Worm (Caenorhabditis elegans): Measurements from ENCODE around the gene unc-4.
"Not testable (repeated sequence)": the region's sequence is repeated elsewhere in the genome, so short reads cannot be mapped to it uniquely, and the experiment has no call there.

unc-4 gene

DNA sequence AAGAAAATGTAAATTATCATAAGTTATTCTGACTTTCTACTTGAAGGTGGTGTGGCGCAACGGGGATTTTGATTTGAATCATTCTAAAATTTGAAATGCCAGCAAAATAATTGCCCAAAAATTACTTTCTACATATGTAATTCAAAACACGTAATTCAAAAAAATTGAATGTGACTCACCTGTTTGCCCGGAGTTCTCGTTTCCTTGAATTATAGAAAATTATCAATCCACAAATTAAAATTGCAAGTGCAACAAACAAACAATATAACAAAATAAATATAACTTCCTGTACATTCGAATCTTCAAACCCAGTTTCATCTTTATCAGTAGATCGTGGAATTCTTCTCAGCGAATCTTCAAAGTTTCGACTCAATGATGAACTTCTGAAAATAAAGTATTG lies 32.0 kb downstream of the unc-4 start:
- TF ChIP-seq tbx-2 (tag; optimal IDR thresholded peaks at IDR 0.05) (no peak), mec-3 (tag; optimal IDR thresholded peaks at IDR 0.05; ENCODE audit: borderline replicate concordance) (no peak), pha-4 (tag; optimal IDR thresholded peaks at IDR 0.05) (no peak), ref-2 (tag; optimal IDR thresholded peaks at IDR 0.05) (no peak), nhr-11 (tag; optimal IDR thresholded peaks at IDR 0.05) (no peak), ztf-16 (tag; optimal IDR thresholded peaks at IDR 0.05) (no peak), ceh-2 (tag; optimal IDR thresholded peaks at IDR 0.05) (no peak), dmd-4 (tag; optimal IDR thresholded peaks at IDR 0.05; ENCODE audit: borderline replicate concordance) (no peak), ceh-24 (tag; optimal IDR thresholded peaks at IDR 0.05) (no peak), eyg-1 (tag; optimal IDR thresholded peaks at IDR 0.05) (no peak), ceh-31 (tag; optimal IDR thresholded peaks at IDR 0.05) (no peak), ahr-1 (tag; optimal IDR thresholded peaks at IDR 0.05) (no peak), ceh-19 (GFP tag; optimal IDR thresholded peaks at IDR 0.05) (no peak), tbx-7 (tag; optimal IDR thresholded peaks at IDR 0.05) (no peak), pqm-1 (tag; optimal IDR thresholded peaks at IDR 0.05) (no peak), unc-55 (GFP tag; optimal IDR thresholded peaks at IDR 0.05) (no peak), ets-4 (tag; optimal IDR thresholded peaks at IDR 0.05) (no peak), hlh-30 (tag; optimal IDR thresholded peaks at IDR 0.05; ENCODE audit: insufficient read depth) (no peak)

DNA sequence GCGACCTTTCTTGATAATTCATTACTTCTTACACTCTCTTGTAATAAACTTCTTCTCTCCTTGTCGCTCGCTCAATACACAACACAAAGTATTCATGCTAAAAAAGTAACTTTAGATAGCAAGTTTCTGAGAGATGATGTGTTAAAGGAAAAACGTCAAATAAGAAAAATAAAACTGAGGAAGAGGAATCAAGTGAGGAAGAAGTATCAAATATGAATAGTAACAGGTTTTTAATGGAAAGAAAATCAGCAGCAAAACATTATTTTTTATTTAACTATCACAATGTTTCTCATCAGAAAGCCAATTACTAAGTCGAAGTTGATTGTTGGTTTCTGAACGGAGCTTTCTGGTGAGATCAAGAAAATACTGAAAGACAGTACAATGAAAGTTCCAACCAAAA lies 33.8 kb downstream of the unc-4 start, which contains the start of gene chil-1:
chil-1 (minus strand) TSS at position 101 of the 400 bp plus-strand sequence.
- not testable (repeated sequence) for TF ChIP-seq unc-3 (GFP tag; conservative IDR thresholded peaks at IDR 0.05); unc-3 (tag; optimal IDR thresholded peaks at IDR 0.05); ztf-16 (tag; optimal IDR thresholded peaks at IDR 0.05); che-1 (tag; optimal IDR thresholded peaks at IDR 0.05)

DNA sequence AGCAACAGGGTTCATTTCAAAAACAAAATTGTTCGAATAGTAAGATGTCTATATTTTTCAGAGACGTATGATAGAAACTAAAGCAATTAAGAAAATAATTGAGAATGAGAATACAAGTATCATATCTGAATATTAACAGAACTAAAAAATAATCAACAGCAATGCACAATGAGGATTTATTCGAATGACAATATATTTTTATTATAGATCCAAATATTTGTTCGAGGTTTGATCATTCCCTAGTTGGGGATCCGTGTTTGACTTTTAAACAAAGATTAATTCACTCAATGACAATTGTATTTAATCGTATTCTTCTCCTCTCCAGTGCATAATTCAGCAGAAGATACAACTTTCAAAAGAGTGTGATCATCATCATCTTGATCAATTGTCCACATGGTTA lies 38.0 kb downstream of the unc-4 start, which contains the start of gene C08H9.18:
C08H9.18 (minus strand) TSS at position 101 of the 400 bp plus-strand sequence.
- TF ChIP-seq ets-4 (tag; optimal IDR thresholded peaks at IDR 0.05) (no peak), zip-5 (tag; optimal IDR thresholded peaks at IDR 0.05) (no peak), ref-2 (tag; optimal IDR thresholded peaks at IDR 0.05) (no peak)

DNA sequence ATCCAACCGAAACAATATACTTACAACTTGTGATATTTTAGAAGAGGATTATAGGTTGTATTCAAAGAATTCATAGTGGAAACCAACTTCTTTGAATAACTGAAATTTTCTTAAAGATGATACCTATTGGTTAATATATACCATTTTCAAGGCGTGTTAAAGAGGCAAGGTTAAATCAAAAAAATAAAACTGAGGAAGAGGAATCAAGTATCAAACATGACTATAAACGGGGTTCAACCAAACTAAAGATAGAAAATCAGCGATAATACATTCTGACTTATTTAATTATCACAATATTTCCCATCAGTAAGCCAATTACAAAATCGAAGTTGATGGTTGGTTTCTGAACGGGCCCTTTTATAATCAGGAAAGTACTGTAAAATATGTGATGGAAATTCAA lies 38.8 kb downstream of the unc-4 start, which contains the start of gene chil-3:
chil-3 (minus strand) TSS at position 101 of the 400 bp plus-strand sequence.
- peak; percentile 48 for TF ChIP-seq nhr-11 (tag; optimal IDR thresholded peaks at IDR 0.05)
- no peak for TF ChIP-seq pqm-1 (tag; optimal IDR thresholded peaks at IDR 0.05)
- no peak for TF ChIP-seq gmeb-2 (tag; optimal IDR thresholded peaks at IDR 0.05)

DNA sequence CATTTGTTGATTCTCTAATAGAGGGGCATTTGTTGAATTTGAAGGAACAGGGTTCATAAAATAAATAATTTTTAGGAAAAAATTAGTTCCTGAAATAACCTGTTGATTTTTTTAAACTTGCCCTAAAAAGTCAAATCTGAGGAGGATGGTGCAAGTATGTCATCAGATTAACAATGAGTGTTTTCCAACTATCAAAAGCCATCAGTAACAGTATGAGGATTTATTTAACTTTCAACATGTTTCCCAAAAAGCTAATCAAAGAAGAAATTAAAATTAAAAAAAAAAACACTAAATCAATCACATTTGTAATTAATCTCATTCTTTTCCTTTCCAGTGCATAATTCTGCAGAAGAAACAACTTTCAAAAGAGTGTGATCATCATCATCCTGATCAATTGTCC lies 40.6 kb downstream of the unc-4 start, which contains the start of gene chil-5:
chil-5 (minus strand) TSS at position 101 of the 400 bp plus-strand sequence.
- TF ChIP-seq C38D4.7 (GFP tag; optimal IDR thresholded peaks at IDR 0.05) = no peak

DNA sequence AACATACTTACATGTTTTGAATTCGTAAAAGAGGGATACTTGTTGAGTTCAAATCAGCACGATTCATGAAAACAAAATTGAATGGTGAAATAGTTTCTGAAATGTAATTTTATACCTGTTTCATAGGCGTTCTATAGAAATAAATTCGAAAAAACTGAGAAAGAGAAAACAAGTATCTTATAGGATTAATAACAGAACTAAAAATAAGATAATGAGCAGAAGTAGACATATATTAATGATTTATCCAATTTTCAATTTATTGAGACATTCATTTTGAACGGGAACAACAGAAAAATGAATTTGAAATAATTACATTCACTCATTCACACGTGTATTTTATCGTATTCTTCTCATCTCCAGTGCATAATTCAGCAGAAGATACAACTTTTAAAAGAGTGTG lies 42.4 kb downstream of the unc-4 start, which contains the start of gene chil-6:
chil-6 (minus strand) TSS at position 101 of the 400 bp plus-strand sequence.
- no peak for TF ChIP-seq pax-1 (tag; optimal IDR thresholded peaks at IDR 0.05)
- no peak for TF ChIP-seq ceh-2 (tag; optimal IDR thresholded peaks at IDR 0.05)
- TF ChIP-seq npax-4 (tag; optimal IDR thresholded peaks at IDR 0.05) = no peak
- no peak for TF ChIP-seq mec-3 (tag; optimal IDR thresholded peaks at IDR 0.05; ENCODE audit: borderline replicate concordance)
- TF ChIP-seq dmd-4 (tag; optimal IDR thresholded peaks at IDR 0.05; ENCODE audit: borderline replicate concordance) = no peak
- no peak for TF ChIP-seq nhr-232 (tag; optimal IDR thresholded peaks at IDR 0.05)
- TF ChIP-seq unc-55 (GFP tag; optimal IDR thresholded peaks at IDR 0.05) = no peak
- TF ChIP-seq lim-6 (tag; optimal IDR thresholded peaks at IDR 0.05) = no peak
- no peak for TF ChIP-seq rnt-1 (tag; optimal IDR thresholded peaks at IDR 0.05)
- TF ChIP-seq ceh-24 (tag; optimal IDR thresholded peaks at IDR 0.05) = no peak
- no peak for TF ChIP-seq fkh-10 (GFP tag; optimal IDR thresholded peaks at IDR 0.05)
- no peak for TF ChIP-seq pros-1 (tag; optimal IDR thresholded peaks at IDR 0.05)
- TF ChIP-seq ceh-30 (tag; optimal IDR thresholded peaks at IDR 0.05) = no peak
- TF ChIP-seq ceh-9 (tag; optimal IDR thresholded peaks at IDR 0.05) = no peak
- TF ChIP-seq ceh-22 (tag; optimal IDR thresholded peaks at IDR 0.05) = no peak

Data from whole organism, late embryonic.